Worm (Caenorhabditis elegans) whole organism, young adult: Measurements from ENCODE around the gene smrc-1.
A peak's percentile ranks its signal among the peaks of the same experiment; 100 is the strongest.

Experiments used
- B0019.2 ChIP-seq: fragments of 200-800 bp; sonication (Bioruptor generic); conservative IDR thresholded peaks from 2 replicates; pipeline ENCODE4 v1.3.6; 2022; ENCODE audit warnings: missing genetic modification reagents, missing genetic modification characterization, missing compliant biosample characterization
- B0035.1 ChIP-seq: sonication (generic microtip); optimal IDR thresholded peaks from 2 replicates; lab custom pipeline; 2016; ENCODE audit warnings: missing genetic modification characterization, mild to moderate bottlenecking, missing compliant biosample characterization, missing genotype, missing genetic modification reagents
- B0336.3 ChIP-seq: fragments of 200-800 bp; sonication (Bioruptor generic); IDR thresholded peaks from 2 replicates; pipeline ENCODE4 v1.3.6; 2022; ENCODE audit warnings: missing genetic modification characterization, missing compliant biosample characterization
- C06A6.2 ChIP-seq: fragments of 200-800 bp; sonication (Bioruptor generic); conservative IDR thresholded peaks from 2 replicates; pipeline ENCODE4 v1.3.6; 2022; ENCODE audit warnings: missing genetic modification characterization, missing compliant biosample characterization
- F23B12.7 ChIP-seq: sonication (generic microtip); optimal IDR thresholded peaks from 2 replicates; lab custom pipeline; 2017; ENCODE audit warnings: missing genetic modification characterization, mild to moderate bottlenecking, missing compliant biosample characterization, antibody characterized with exemption, moderate library complexity; ENCODE audit not compliant: insufficient read depth
- F39B2.1 ChIP-seq: fragments of 200-800 bp; sonication (Bioruptor generic); IDR thresholded peaks from 2 replicates; pipeline ENCODE4 v1.3.6; 2022; ENCODE audit warnings: missing genetic modification reagents, missing genetic modification characterization, missing compliant biosample characterization
- K12H6.12 ChIP-seq: fragments of 200-800 bp; sonication (Bioruptor generic); optimal IDR thresholded peaks from 2 replicates; lab custom pipeline; 2018; ENCODE audit warnings: mild to moderate bottlenecking, missing genetic modification characterization, missing compliant biosample characterization
- Y53G8AR.9 ChIP-seq: fragments of 200-800 bp; sonication (Bioruptor generic); conservative IDR thresholded peaks from 2 replicates; pipeline ENCODE4 v1.3.6; 2022; ENCODE audit warnings: missing genetic modification reagents, missing genetic modification characterization, missing compliant biosample characterization
- Y67H2A.10 ChIP-seq: fragments of 200-800 bp; sonication (Bioruptor generic); conservative IDR thresholded peaks from 2 replicates; pipeline ENCODE4 v1.3.6; 2022; ENCODE audit warnings: missing genetic modification reagents, missing genetic modification characterization, missing compliant biosample characterization
- Y79H2A.3 ChIP-seq: fragments of 200-800 bp; sonication (Bioruptor generic); conservative IDR thresholded peaks from 2 replicates; pipeline ENCODE4 v1.3.6; 2022; ENCODE audit warnings: missing genetic modification reagents, missing genetic modification characterization, missing compliant biosample characterization
- athp-1 ChIP-seq: sonication (generic microtip); optimal IDR thresholded peaks from 2 replicates; lab custom pipeline; 2017; ENCODE audit warnings: mild to moderate bottlenecking, missing genetic modification characterization, missing compliant biosample characterization
- attf-6 ChIP-seq: fragments of 200-800 bp; sonication (Bioruptor generic); IDR thresholded peaks from 2 replicates; pipeline ENCODE4 v1.3.6; 2022; ENCODE audit warnings: missing genetic modification reagents, missing genetic modification characterization, missing compliant biosample characterization
- bed-2 ChIP-seq: fragments of 200-800 bp; sonication (Bioruptor generic); IDR thresholded peaks from 2 replicates; pipeline ENCODE4 v1.3.6; 2022; ENCODE audit warnings: missing genetic modification reagents, missing genetic modification characterization, missing compliant biosample characterization
- cebp-2 ChIP-seq: fragments of 200-800 bp; sonication (Bioruptor generic); IDR thresholded peaks from 2 replicates; pipeline ENCODE4 v1.3.6; 2022; ENCODE audit warnings: missing genetic modification characterization, missing compliant biosample characterization
- dox-1 ChIP-seq: fragments of 200-800 bp; sonication (Bioruptor generic); IDR thresholded peaks from 2 replicates; pipeline ENCODE4 v1.3.6; 2022; ENCODE audit warnings: missing genetic modification reagents, missing genetic modification characterization, missing compliant biosample characterization
- dpl-1 ChIP-seq: fragments of 150-350 bp; optimal IDR thresholded peaks from 2 replicates; lab custom pipeline; 2014; ENCODE audit warnings: missing biosample characterization, missing genetic modification reagents, missing genetic modification characterization
- efl-1 ChIP-seq: fragments of 150-350 bp; optimal IDR thresholded peaks from 2 replicates; lab custom pipeline; 2014; ENCODE audit warnings: missing biosample characterization, missing genetic modification reagents, missing genetic modification characterization
- egl-44 ChIP-seq: fragments of 200-800 bp; sonication (Bioruptor generic); IDR thresholded peaks from 2 replicates; pipeline ENCODE4 v1.3.6; 2022; ENCODE audit warnings: missing genetic modification reagents, missing genetic modification characterization, missing compliant biosample characterization
- egrh-3 ChIP-seq: fragments of 200-800 bp; sonication (Bioruptor generic); IDR thresholded peaks from 2 replicates; pipeline ENCODE4 v1.3.6; 2022; ENCODE audit warnings: missing genetic modification reagents, missing genetic modification characterization, missing compliant biosample characterization
- hlh-12 ChIP-seq: sonication (generic microtip); optimal IDR thresholded peaks from 2 replicates; lab custom pipeline; 2016; ENCODE audit warnings: missing genetic modification characterization, missing compliant biosample characterization
- hrde-1 ChIP-seq: sonication (generic microtip); optimal IDR thresholded peaks from 2 replicates; lab custom pipeline; 2016; ENCODE audit warnings: missing genetic modification characterization, mild to moderate bottlenecking, missing compliant biosample characterization, moderate library complexity, missing genotype, missing genetic modification reagents, borderline replicate concordance
- hsf-1 ChIP-seq: fragments of 200-800 bp; sonication (Bioruptor generic); IDR thresholded peaks from 2 replicates; pipeline ENCODE4 v1.3.6; 2022; ENCODE audit warnings: missing genetic modification reagents, missing genetic modification characterization, missing compliant biosample characterization
- let-526 ChIP-seq: fragments of 200-800 bp; sonication (Bioruptor generic); IDR thresholded peaks from 2 replicates; pipeline ENCODE4 v1.3.6; 2022; ENCODE audit warnings: missing genetic modification reagents, missing genetic modification characterization, missing compliant biosample characterization
- lin-35 ChIP-seq, 3 experiments: fragments of 150-350 bp in 2 of 3; sonication (generic microtip) in 1 of 3; optimal IDR thresholded peaks; 2 replicates each; lab custom pipeline; 2014 to 2018; ENCODE audit warnings: missing biosample characterization in 3 of 3, missing genetic modification characterization in 3 of 3, missing genetic modification reagents in 3 of 3
- lin-40 ChIP-seq: sonication (generic microtip); optimal IDR thresholded peaks from 2 replicates; lab custom pipeline; 2016; ENCODE audit warnings: missing genetic modification characterization, mild to moderate bottlenecking, missing compliant biosample characterization, missing genotype, missing genetic modification reagents
- lir-1 ChIP-seq: fragments of 200-800 bp; sonication (Bioruptor generic); conservative IDR thresholded peaks from 2 replicates; pipeline ENCODE4 v1.3.6; 2022; ENCODE audit warnings: missing genetic modification reagents, missing genetic modification characterization, missing compliant biosample characterization
- madf-10 ChIP-seq: sonication (generic microtip); optimal IDR thresholded peaks from 2 replicates; lab custom pipeline; 2016; ENCODE audit warnings: mild to moderate bottlenecking, missing genetic modification characterization, missing compliant biosample characterization
- nhr-80 ChIP-seq: sonication (generic microtip); optimal IDR thresholded peaks from 2 replicates; lab custom pipeline; 2016; ENCODE audit warnings: missing genetic modification characterization, missing compliant biosample characterization
- pbrm-1 ChIP-seq: fragments of 200-800 bp; sonication (Bioruptor generic); IDR thresholded peaks from 2 replicates; pipeline ENCODE4 v1.3.6; 2022; ENCODE audit warnings: missing genetic modification reagents, missing genetic modification characterization, missing compliant biosample characterization
- pha-4 ChIP-seq: fragments of 150-350 bp; sonication (generic microtip); optimal IDR thresholded peaks from 2 replicates; lab custom pipeline; 2014; ENCODE audit warnings: missing biosample characterization, missing genetic modification reagents, missing genetic modification characterization
- rpc-1 ChIP-seq, 2 experiments: fragments of 150-350 bp in 1 of 2; sonication (generic microtip) in 1 of 2; optimal IDR thresholded peaks; 2 replicates each; lab custom pipeline; 2014 to 2018; ENCODE audit warnings: missing biosample characterization in 1 of 2, missing genetic modification characterization in 1 of 2, missing genetic modification reagents in 1 of 2, missing genotype in 1 of 2
- sdz-38 ChIP-seq: sonication (generic microtip); optimal IDR thresholded peaks from 2 replicates; lab custom pipeline; 2016; ENCODE audit warnings: missing genotype, missing genetic modification characterization, missing compliant biosample characterization
- snpc-3.4 ChIP-seq: sonication (generic microtip); optimal IDR thresholded peaks from 2 replicates; lab custom pipeline; 2017; ENCODE audit warnings: missing genetic modification characterization, mild to moderate bottlenecking, missing compliant biosample characterization, antibody characterized with exemption, moderate library complexity, missing genotype, missing genetic modification reagents
- unc-130 ChIP-seq: sonication (generic microtip); optimal IDR thresholded peaks from 2 replicates; lab custom pipeline; 2016; ENCODE audit warnings: missing genetic modification reagents, missing genetic modification characterization, missing compliant biosample characterization
- ztf-22 ChIP-seq: fragments of 200-800 bp; sonication (Bioruptor generic); optimal IDR thresholded peaks from 2 replicates; lab custom pipeline; 2018; ENCODE audit warnings: mild to moderate bottlenecking, missing genetic modification characterization, moderate library complexity, missing compliant biosample characterization
- ztf-6 ChIP-seq: fragments of 200-800 bp; sonication (Bioruptor generic); IDR thresholded peaks from 2 replicates; pipeline ENCODE4 v1.3.6; 2022; ENCODE audit warnings: missing genetic modification reagents, missing genetic modification characterization, missing compliant biosample characterization

The smrc-1 gene

DNA sequence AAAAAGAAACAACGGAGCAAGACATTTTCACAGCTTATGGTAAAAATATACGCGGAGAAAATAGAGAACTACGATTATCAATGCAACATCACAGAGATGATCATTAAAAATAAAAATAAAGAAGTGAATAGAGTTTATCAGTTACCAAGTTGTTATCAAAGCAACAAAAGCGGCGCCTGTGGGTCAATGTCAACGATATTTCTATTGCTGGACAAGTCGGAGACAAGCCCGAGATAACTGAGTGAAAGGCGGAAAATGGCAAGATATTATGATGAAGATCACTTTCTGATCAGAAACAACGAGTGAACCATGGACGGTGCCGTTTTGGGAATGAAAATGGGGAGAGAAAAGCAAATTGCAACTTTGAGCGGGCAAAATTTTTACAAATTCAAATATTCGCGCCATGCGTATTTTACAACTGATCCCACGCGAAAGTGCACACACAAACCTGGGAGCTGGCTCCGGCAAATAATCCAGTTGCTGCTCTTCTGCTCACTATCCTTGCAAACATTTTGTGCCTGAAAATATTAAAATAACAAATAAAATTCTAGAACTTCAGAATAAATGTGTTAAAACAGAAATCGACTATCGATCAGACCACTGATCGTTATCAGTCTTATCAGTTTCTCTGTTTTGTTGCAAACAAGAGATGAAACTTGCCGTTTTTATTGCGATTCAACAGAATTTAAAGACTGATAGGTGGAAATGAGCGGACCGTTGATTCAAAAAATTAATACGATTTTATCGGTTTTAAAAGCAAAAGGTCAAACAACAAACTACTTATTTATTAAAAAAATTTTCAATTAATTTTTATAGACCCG, 51.8 kb downstream of the smrc-1 start, which contains the start of gene mel-32 (continued):
- TF ChIP-seq B0336.3 (GFP tag; lab: Robert Waterston, UW) (0 out of 2 replicates have a peak, but pooled peaks have one; percentile 37), B0035.1 (tag; lab: Kevin White, UChicago) (no peak), lir-1 (GFP tag; lab: Robert Waterston, UW) (peak; percentile 82), B0019.2 (peak; percentile 75), ztf-6 (GFP tag; lab: Robert Waterston, UW) (no peak), Y53G8AR.9 (GFP tag; lab: Robert Waterston, UW) (peak; percentile 76; the same call in 1 of the 2 replicates), let-526 (GFP tag; lab: Robert Waterston, UW) (no peak), F23B12.7 (tag; lab: Kevin White, UChicago) (peak; percentile 10), rpc-1 (optimal IDR thresholded peaks at IDR 0.05; lab: Kevin White, UChicago) (no peak), rpc-1 (tag; optimal IDR thresholded peaks at IDR 0.05; lab: Kevin White, UChicago) (no peak), hrde-1 (tag; lab: Kevin White, UChicago) (peak; percentile 12), K12H6.12 (tag; lab: Kevin White, UChicago) (no peak), Y67H2A.10 (0 out of 2 replicates have a peak, but pooled peaks have one; percentile 36), egl-44 (no peak), snpc-3.4 (tag; lab: Kevin White, UChicago) (no peak), pha-4 (tag; lab: Kevin White, UChicago) (no peak), lin-35 (GFP tag; optimal IDR thresholded peaks at IDR 0.05; lab: Kevin White, UChicago) (peak; percentile 21 to 55 (median 33)), bed-2 (GFP tag; lab: Robert Waterston, UW) (no peak), efl-1 (peak; percentile 97), hlh-12 (tag; lab: Kevin White, UChicago) (no peak), lin-40 (tag; lab: Kevin White, UChicago) (peak; percentile 3), Y79H2A.3 (GFP tag; lab: Robert Waterston, UW) (peak; percentile 72; the same call in 1 of the 2 replicates), unc-130 (GFP tag; lab: Kevin White, UChicago) (peak; percentile 48), sdz-38 (tag; lab: Kevin White, UChicago) (no peak), egrh-3 (GFP tag; lab: Robert Waterston, UW) (no peak), ztf-22 (GFP tag; lab: Kevin White, UChicago) (no peak), hsf-1 (peak; percentile 79), nhr-80 (tag; lab: Kevin White, UChicago) (peak; percentile 17), dox-1 (peak; percentile 84), C06A6.2 (no peak), dpl-1 (GFP tag; lab: Kevin White, UChicago) (peak; percentile 89), attf-6 (GFP tag; lab: Robert Waterston, UW) (0 out of 2 replicates have a peak, but pooled peaks have one; percentile 58), pbrm-1 (GFP tag; lab: Robert Waterston, UW) (peak; percentile 65), madf-10 (no peak), cebp-2 (GFP tag; lab: Robert Waterston, UW) (no peak), athp-1 (tag; lab: Kevin White, UChicago) (no peak), F39B2.1 (GFP tag; lab: Robert Waterston, UW) (no peak)
